Worm (Caenorhabditis elegans): Measurements from ENCODE around the gene F54H5.3.

The F54H5.3 gene

ce11 chrII:6629775-6630174 lies 7.8 kb downstream of the F54H5.3 start:
- TF ChIP-seq C04F5.9 (tag; optimal IDR thresholded peaks at IDR 0.05) (no peak), fkh-4 (tag; optimal IDR thresholded peaks at IDR 0.05; ENCODE audit: borderline replicate concordance) (no peak), nhr-19 (GFP tag; conservative IDR thresholded peaks at IDR 0.05) (no peak), ceh-90 (tag; optimal IDR thresholded peaks at IDR 0.05) (no peak), blmp-1 (tag; optimal IDR thresholded peaks at IDR 0.05) (no peak), xbp-1 (tag; optimal IDR thresholded peaks at IDR 0.05) (no peak), pag-3 (tag; optimal IDR thresholded peaks at IDR 0.05; ENCODE audit: borderline replicate concordance, insufficient read depth) (no peak), nhr-90 (tag; optimal IDR thresholded peaks at IDR 0.05; ENCODE audit: poor library complexity) (no peak), nhr-76 (tag; optimal IDR thresholded peaks at IDR 0.05) (no peak), pqm-1 (tag; optimal IDR thresholded peaks at IDR 0.05) (no peak), ama-1 (optimal IDR thresholded peaks at IDR 0.05) (no peak), ztf-11 (tag; optimal IDR thresholded peaks at IDR 0.05) (no peak), unc-86 (tag; optimal IDR thresholded peaks at IDR 0.05) (no peak), skn-1 (tag; optimal IDR thresholded peaks at IDR 0.05) (no peak)

- TF ChIP-seq elt-2 (tag; optimal IDR thresholded peaks at IDR 0.05) (peak; percentile 82), hlh-4 (tag; optimal IDR thresholded peaks at IDR 0.05) (no peak), nhr-19 (GFP tag; conservative IDR thresholded peaks at IDR 0.05) (no peak), nhr-12 (tag; optimal IDR thresholded peaks at IDR 0.05) (no peak), hpl-2 (GFP tag; optimal IDR thresholded peaks at IDR 0.05) (no peak), swsn-7 (tag; optimal IDR thresholded peaks at IDR 0.05) (no peak), lin-15B (tag; optimal IDR thresholded peaks at IDR 0.05) (no peak)
Observed at ce11 chrII:6630811-6631210, 8.8 kb downstream of the F54H5.3 start, which contains the start of gene T19D12.4. TSS of gene T19D12.4 (plus strand) at chrII:6631105.

ce11 chrII:6631995-6632394 lies 10.0 kb downstream of the F54H5.3 start:
- TF ChIP-seq elt-2 (tag; optimal IDR thresholded peaks at IDR 0.05), result peak; percentile 67
- TF ChIP-seq dpl-1 (GFP tag; optimal IDR thresholded peaks at IDR 0.05), result no peak

ce11 chrII:6636136-6636535 lies 14.2 kb downstream of the F54H5.3 start, which contains the start of gene T19D12.5:
TSS of gene T19D12.5 (minus strand) at chrII:6636236.
- TF ChIP-seq rnt-1 (tag; optimal IDR thresholded peaks at IDR 0.05), result no peak
- TF ChIP-seq hpl-2 (GFP tag; optimal IDR thresholded peaks at IDR 0.05), result no peak
- TF ChIP-seq egl-27 (tag; optimal IDR thresholded peaks at IDR 0.05), result no peak
- TF ChIP-seq aly-2 (tag; optimal IDR thresholded peaks at IDR 0.05), result no peak
- TF ChIP-seq ces-1 (GFP tag; optimal IDR thresholded peaks at IDR 0.05), result no peak

- TF ChIP-seq snu-23 (GFP tag; optimal IDR thresholded peaks at IDR 0.05), result no peak
- no peak for TF ChIP-seq sup-37 (GFP tag; optimal IDR thresholded peaks at IDR 0.05)
- no peak for TF ChIP-seq lin-35 (GFP tag; optimal IDR thresholded peaks at IDR 0.05)
- no peak for TF ChIP-seq unc-86 (tag; optimal IDR thresholded peaks at IDR 0.05)
- TF ChIP-seq efl-3 (GFP tag; optimal IDR thresholded peaks at IDR 0.05), result no peak
- TF ChIP-seq lin-14 (GFP tag; optimal IDR thresholded peaks at IDR 0.05), result no peak
- no peak for TF ChIP-seq pax-3 (tag; optimal IDR thresholded peaks at IDR 0.05)
Observed at ce11 chrII:6637854-6638253, 15.9 kb downstream of the F54H5.3 start.

- TF ChIP-seq C04F5.9 (tag; optimal IDR thresholded peaks at IDR 0.05) (no peak), lin-35 (GFP tag; optimal IDR thresholded peaks at IDR 0.05) (no peak), fkh-10 (GFP tag; optimal IDR thresholded peaks at IDR 0.05) (peak; percentile 20), fos-1 (tag; optimal IDR thresholded peaks at IDR 0.05) (no peak), sup-37 (GFP tag; optimal IDR thresholded peaks at IDR 0.05) (no peak), C16A3.4 (tag; optimal IDR thresholded peaks at IDR 0.05) (no peak), ceh-63 (GFP tag; optimal IDR thresholded peaks at IDR 0.05) (no peak), nhr-237 (tag; optimal IDR thresholded peaks at IDR 0.05) (no peak), xbp-1 (tag; optimal IDR thresholded peaks at IDR 0.05) (no peak), nhr-28 (tag; optimal IDR thresholded peaks at IDR 0.05) (no peak), hlh-4 (tag; optimal IDR thresholded peaks at IDR 0.05) (no peak), mef-2 (tag; optimal IDR thresholded peaks at IDR 0.05) (no peak), C34B4.2 (tag; optimal IDR thresholded peaks at IDR 0.05) (no peak), ces-1 (GFP tag; optimal IDR thresholded peaks at IDR 0.05) (no peak), dsc-1 (tag; optimal IDR thresholded peaks at IDR 0.05) (peak; percentile 53)
Observed at ce11 chrII:6642180-6642579, 20.2 kb downstream of the F54H5.3 start.
